Worm (Caenorhabditis elegans): ENCODE data around the gene ceh-37.

DNA sequence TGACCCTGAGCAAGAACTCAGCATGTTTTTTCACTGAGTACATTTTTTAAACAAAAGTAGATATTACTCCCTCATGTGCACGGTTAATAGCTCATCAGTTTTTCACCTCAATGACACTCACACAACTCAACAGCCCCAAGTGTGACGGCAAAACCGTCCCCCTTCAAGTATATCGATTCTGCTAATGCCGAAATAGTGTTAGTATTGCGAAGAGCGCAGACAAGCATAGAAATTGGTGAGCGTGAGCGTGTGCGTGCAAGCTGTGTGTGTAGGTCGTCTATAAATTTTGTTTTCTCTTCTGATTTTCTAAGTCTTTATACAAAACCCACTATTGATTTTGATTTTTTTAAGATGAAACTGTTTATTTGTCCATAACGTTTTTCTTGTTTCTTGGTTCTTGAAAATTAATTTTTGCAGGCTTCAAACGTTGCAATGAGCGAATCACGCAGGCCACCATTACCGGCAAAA, 30.5 kb upstream of the ceh-37 start, which contains the start of gene K04C1.2:
- TF ChIP-seq him-1 (tag; optimal IDR thresholded peaks at IDR 0.05), result no peak
- no peak for TF ChIP-seq dao-5 (tag; optimal IDR thresholded peaks at IDR 0.05)
